Fruit fly (Drosophila melanogaster) whole organism, embryonic: ENCODE measurements around the gene CG43094.
A peak's percentile ranks its signal among the peaks of the same experiment; 100 is the strongest.

ENCODE experiments used
- Atf3 ChIP-seq: fragments of 200-800 bp; sonication (Bioruptor generic); optimal IDR thresholded peaks from 3 replicates; lab custom pipeline; 2016; ENCODE audit warnings: missing biosample characterization, missing genetic modification characterization
- B-H1 ChIP-seq: fragments of 200-800 bp; sonication (Bioruptor generic); IDR thresholded peaks from 3 replicates; pipeline ENCODE4 v1.3.6; 2022; ENCODE audit warnings: missing biosample characterization, missing genetic modification characterization
- B-H2 ChIP-seq: fragments of 200-800 bp; sonication (Bioruptor generic); optimal IDR thresholded peaks from 2 replicates; lab custom pipeline; 2018; ENCODE audit warnings: missing biosample characterization, mild to moderate bottlenecking, missing genetic modification characterization
- BEAF-32 ChIP-seq: fragments of 200-800 bp; sonication (Bioruptor generic); optimal IDR thresholded peaks from 3 replicates; lab custom pipeline; 2017; ENCODE audit warnings: missing biosample characterization, missing genetic modification characterization, mild to moderate bottlenecking, moderate library complexity, missing genetic modification reagents
- Bgb ChIP-seq: fragments of 200-800 bp; sonication (Bioruptor generic); IDR thresholded peaks from 2 replicates; pipeline ENCODE4 v1.3.6; 2022; ENCODE audit warnings: missing biosample characterization, missing genetic modification characterization; ENCODE audit not compliant: partially characterized antibody
- CG10654 ChIP-seq: fragments of 200-800 bp; sonication (Bioruptor generic); optimal IDR thresholded peaks from 2 replicates; lab custom pipeline; 2016; ENCODE audit warnings: missing biosample characterization, missing genetic modification characterization
- CG12219 ChIP-seq: fragments of 200-800 bp; sonication (Bioruptor generic); optimal IDR thresholded peaks from 3 replicates; lab custom pipeline; 2018; ENCODE audit warnings: missing biosample characterization, mild to moderate bottlenecking, missing genetic modification characterization
- CG12391 ChIP-seq: fragments of 200-800 bp; sonication (Bioruptor generic); optimal IDR thresholded peaks from 3 replicates; lab custom pipeline; 2018; ENCODE audit warnings: missing biosample characterization, mild to moderate bottlenecking, missing genetic modification characterization, moderate library complexity
- CG13287 ChIP-seq: fragments of 200-800 bp; sonication (Bioruptor generic); IDR thresholded peaks from 2 replicates; pipeline ENCODE4 v1.3.6; 2022; ENCODE audit warnings: missing biosample characterization, missing genetic modification characterization; ENCODE audit not compliant: partially characterized antibody
- CG15514 ChIP-seq: fragments of 200-800 bp; sonication (Bioruptor generic); optimal IDR thresholded peaks from 3 replicates; lab custom pipeline; 2017; ENCODE audit warnings: missing biosample characterization, missing genetic modification characterization, mild to moderate bottlenecking, moderate library complexity, missing genetic modification reagents
- CG16863 ChIP-seq: fragments of 200-800 bp; sonication (Bioruptor generic); optimal IDR thresholded peaks from 3 replicates; lab custom pipeline; 2016; ENCODE audit warnings: missing biosample characterization, missing genetic modification characterization
- CG17385 ChIP-seq: fragments of 200-800 bp; sonication (Bioruptor generic); optimal IDR thresholded peaks from 3 replicates; lab custom pipeline; 2018; ENCODE audit warnings: missing biosample characterization, mild to moderate bottlenecking, missing genetic modification characterization
- CG1832 ChIP-seq: fragments of 200-800 bp; sonication (Bioruptor generic); optimal IDR thresholded peaks from 2 replicates; lab custom pipeline; 2017; ENCODE audit warnings: missing biosample characterization, mild to moderate bottlenecking, missing genetic modification characterization, inconsistent platforms
- CG2199 ChIP-seq: fragments of 200-800 bp; sonication (Bioruptor generic); IDR thresholded peaks from 3 replicates; pipeline ENCODE4 v1.3.6; 2022; ENCODE audit warnings: missing biosample characterization, missing genetic modification characterization
- CG31224 ChIP-seq: fragments of 200-800 bp; sonication (Bioruptor generic); IDR thresholded peaks from 2 replicates; pipeline ENCODE4 v1.3.6; 2022; ENCODE audit warnings: missing biosample characterization, missing genetic modification characterization
- CG3995 ChIP-seq: fragments of 200-800 bp; sonication (Bioruptor generic); optimal IDR thresholded peaks from 3 replicates; lab custom pipeline; 2016; ENCODE audit warnings: missing biosample characterization, missing genetic modification characterization
- CG4404 ChIP-seq: fragments of 200-800 bp; sonication (Bioruptor generic); IDR thresholded peaks from 2 replicates; pipeline ENCODE4 v1.3.6; 2022; ENCODE audit warnings: missing biosample characterization, missing genetic modification characterization
- CG7963 ChIP-seq: fragments of 200-800 bp; sonication (Bioruptor generic); IDR thresholded peaks from 3 replicates; pipeline ENCODE4 v1.3.6; 2022; ENCODE audit warnings: missing biosample characterization, missing genetic modification characterization; ENCODE audit not compliant: partially characterized antibody
- CG9876 ChIP-seq: fragments of 200-800 bp; sonication (Bioruptor generic); optimal IDR thresholded peaks from 2 replicates; lab custom pipeline; 2016; ENCODE audit warnings: missing biosample characterization, missing genetic modification characterization
- Doc3 ChIP-seq: fragments of 200-800 bp; sonication (Bioruptor generic); IDR thresholded peaks from 3 replicates; pipeline ENCODE4 v1.3.6; 2022; ENCODE audit warnings: missing biosample characterization, missing genetic modification characterization; ENCODE audit not compliant: partially characterized antibody
- ERR ChIP-seq: fragments of 200-800 bp; sonication (Bioruptor generic); optimal IDR thresholded peaks from 2 replicates; lab custom pipeline; 2016; ENCODE audit warnings: missing biosample characterization, missing genetic modification characterization
- Eip74EF ChIP-seq, 2 experiments: fragments of 200-800 bp in 1 of 2; fragments of >200 bp in 1 of 2; sonication (Bioruptor generic) in 1 of 2; optimal IDR thresholded peaks; 2 replicates each; lab custom pipeline; 2017 to 2019; ENCODE audit warnings: missing biosample characterization in 2 of 2, missing genetic modification characterization in 2 of 2, mild to moderate bottlenecking in 1 of 2, moderate library complexity in 1 of 2
- H2.0 ChIP-seq: fragments of 200-800 bp; sonication (Bioruptor generic); IDR thresholded peaks from 2 replicates; pipeline ENCODE4 v1.3.6; 2022; ENCODE audit warnings: missing biosample characterization, missing genetic modification characterization
- Mrtf ChIP-seq: fragments of 200-800 bp; sonication (Bioruptor generic); IDR thresholded peaks from 3 replicates; pipeline ENCODE4 v1.3.6; 2022; ENCODE audit warnings: missing biosample characterization, missing genetic modification characterization
- Oli ChIP-seq: fragments of 200-800 bp; sonication (Bioruptor generic); optimal IDR thresholded peaks from 2 replicates; lab custom pipeline; 2018; ENCODE audit warnings: missing biosample characterization, mild to moderate bottlenecking, missing genetic modification characterization, moderate library complexity
- Rfx ChIP-seq: fragments of 200-800 bp; sonication (Bioruptor generic); IDR thresholded peaks from 2 replicates; pipeline ENCODE4 v1.3.6; 2022; ENCODE audit warnings: missing biosample characterization, missing genetic modification characterization
- Sry-β ChIP-seq: fragments of 200-800 bp; sonication (Bioruptor generic); optimal IDR thresholded peaks from 2 replicates; lab custom pipeline; 2018; ENCODE audit warnings: missing biosample characterization, mild to moderate bottlenecking, missing genetic modification characterization, moderate library complexity
- Sry-δ ChIP-seq: fragments of 200-800 bp; sonication (Bioruptor generic); optimal IDR thresholded peaks from 2 replicates; lab custom pipeline; 2016; ENCODE audit warnings: missing biosample characterization, missing genetic modification characterization
- Ssrp ChIP-seq: fragments of 200-800 bp; sonication (Bioruptor generic); optimal IDR thresholded peaks from 2 replicates; lab custom pipeline; 2018; ENCODE audit warnings: missing biosample characterization, mild to moderate bottlenecking, missing genetic modification characterization, moderate library complexity
- ap ChIP-seq: fragments of 200-800 bp; sonication (Bioruptor generic); IDR thresholded peaks from 2 replicates; pipeline ENCODE4 v1.3.6; 2022; ENCODE audit warnings: missing biosample characterization, missing genetic modification characterization
- ato ChIP-seq: fragments of 200-800 bp; sonication (Bioruptor generic); IDR thresholded peaks from 2 replicates; pipeline ENCODE4 v1.3.6; 2022; ENCODE audit warnings: missing biosample characterization, missing genetic modification characterization; ENCODE audit not compliant: partially characterized antibody
- cad ChIP-seq: fragments of >200 bp; optimal IDR thresholded peaks from 2 replicates; lab custom pipeline; 2017; ENCODE audit warnings: missing biosample characterization, missing genetic modification characterization
- corto ChIP-seq: fragments of 200-800 bp; sonication (Bioruptor generic); optimal IDR thresholded peaks from 2 replicates; lab custom pipeline; 2016; ENCODE audit warnings: missing biosample characterization, mild to moderate bottlenecking, missing genetic modification characterization, moderate library complexity
- dimm ChIP-seq: fragments of 200-800 bp; sonication (Bioruptor generic); IDR thresholded peaks from 2 replicates; pipeline ENCODE4 v1.3.6; 2022; ENCODE audit warnings: missing biosample characterization, missing genetic modification characterization
- dmrt99B ChIP-seq: fragments of 200-800 bp; sonication (Bioruptor generic); optimal IDR thresholded peaks from 2 replicates; lab custom pipeline; 2018; ENCODE audit warnings: missing biosample characterization, mild to moderate bottlenecking, missing genetic modification characterization, moderate library complexity
- ewg ChIP-seq: fragments of 200-800 bp; sonication (Bioruptor generic); optimal IDR thresholded peaks from 3 replicates; lab custom pipeline; 2017; ENCODE audit warnings: mild to moderate bottlenecking, missing biosample characterization, missing genetic modification reagents, missing genetic modification characterization
- eyg ChIP-seq: fragments of 200-800 bp; sonication (Bioruptor generic); optimal IDR thresholded peaks from 3 replicates; lab custom pipeline; 2016; ENCODE audit warnings: missing biosample characterization, missing genetic modification characterization
- fu2 ChIP-seq: fragments of 200-800 bp; sonication (Bioruptor generic); optimal IDR thresholded peaks from 2 replicates; lab custom pipeline; 2016; ENCODE audit warnings: missing biosample characterization, missing genetic modification characterization
- grau ChIP-seq: fragments of 200-800 bp; optimal IDR thresholded peaks from 3 replicates; lab custom pipeline; 2019; ENCODE audit warnings: missing biosample characterization, mild to moderate bottlenecking, missing genetic modification characterization, moderate library complexity
- h ChIP-seq: fragments of >200 bp; optimal IDR thresholded peaks from 2 replicates; lab custom pipeline; 2017
- ind ChIP-seq: fragments of 200-800 bp; sonication (Bioruptor generic); optimal IDR thresholded peaks from 3 replicates; lab custom pipeline; 2016; ENCODE audit warnings: missing biosample characterization, missing genetic modification characterization
- jing ChIP-seq: fragments of 200-800 bp; sonication (Bioruptor generic); optimal IDR thresholded peaks from 2 replicates; lab custom pipeline; 2018; ENCODE audit warnings: missing biosample characterization, mild to moderate bottlenecking, missing genetic modification characterization
- lilli ChIP-seq: fragments of 200-800 bp; sonication (Bioruptor generic); optimal IDR thresholded peaks from 3 replicates; lab custom pipeline; 2016; ENCODE audit warnings: missing biosample characterization, missing genetic modification characterization
- luna ChIP-seq: fragments of 200-800 bp; sonication (Bioruptor generic); optimal IDR thresholded peaks from 2 replicates; lab custom pipeline; 2016; ENCODE audit warnings: missing biosample characterization, missing genetic modification characterization
- nmo ChIP-seq: fragments of 200-800 bp; sonication (Bioruptor generic); optimal IDR thresholded peaks from 2 replicates; lab custom pipeline; 2018; ENCODE audit warnings: missing biosample characterization, mild to moderate bottlenecking, missing genetic modification characterization, moderate library complexity
- pho ChIP-seq: fragments of 200-800 bp; sonication (Bioruptor generic); optimal IDR thresholded peaks from 2 replicates; lab custom pipeline; 2016; ENCODE audit warnings: missing biosample characterization, missing genetic modification characterization
- prd ChIP-seq, 3 experiments: fragments of >200 bp in 2 of 3; fragments of 200-800 bp in 1 of 3; sonication (Bioruptor generic) in 1 of 3; optimal IDR thresholded peaks in 2 of 3; IDR thresholded peaks in 1 of 3; 2 replicates in 2 of 3; 3 replicates in 1 of 3; pipeline versions ENCODE4 v1.3.6 to Lab custom; 2017 to 2022; ENCODE audit warnings: missing biosample characterization in 1 of 3, missing genetic modification characterization in 1 of 3
- pum ChIP-seq: fragments of 200-800 bp; sonication (Bioruptor generic); optimal IDR thresholded peaks from 2 replicates; lab custom pipeline; 2016; ENCODE audit warnings: missing biosample characterization, missing genetic modification characterization
- vvl ChIP-seq: fragments of 200-800 bp; sonication (Bioruptor generic); IDR thresholded peaks from 2 replicates; pipeline ENCODE4 v1.3.6; 2022; ENCODE audit warnings: missing biosample characterization, missing genetic modification characterization
- wor ChIP-seq: fragments of 200-800 bp; sonication (Bioruptor generic); IDR thresholded peaks from 2 replicates; pipeline ENCODE4 v1.3.6; 2022; ENCODE audit warnings: missing biosample characterization, missing genetic modification characterization

Gene CG43094

DNA sequence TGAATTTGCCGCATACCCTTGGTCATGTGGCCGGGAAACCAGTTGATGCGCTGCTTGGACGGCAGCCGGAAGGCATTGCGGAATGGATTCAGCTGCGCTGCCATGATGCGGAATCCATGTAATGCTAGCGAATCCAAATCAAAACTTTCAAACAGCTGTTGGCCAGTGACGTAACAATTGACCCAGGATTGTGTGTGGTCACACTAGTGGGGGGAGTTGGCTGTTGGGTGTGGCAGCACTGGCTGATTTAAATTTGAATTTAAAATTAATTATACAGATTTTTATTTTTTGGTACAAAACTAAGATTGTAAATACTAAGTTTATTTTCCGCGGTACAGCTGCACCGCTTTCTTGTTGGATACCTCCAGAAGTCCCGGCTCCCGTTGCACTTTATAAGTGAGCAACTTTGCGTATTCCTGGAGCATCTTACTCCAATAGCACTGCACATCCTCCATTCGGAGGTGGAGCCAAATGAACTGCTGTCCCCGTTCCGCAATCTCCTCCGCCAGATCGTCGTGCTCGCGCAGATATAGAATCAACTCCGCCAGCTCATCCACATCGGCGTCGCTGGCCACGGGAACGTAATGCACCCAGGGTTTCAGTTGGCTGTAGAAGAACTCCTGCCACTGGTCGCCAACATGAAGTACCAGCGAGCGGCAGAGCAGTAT is 23.2 kb downstream of the CG43094 start, which contains the start of gene CG17141 (continued):
- no peak for TF ChIP-seq fu2 (GFP tag; lab: Kevin White, UChicago)
- no peak for TF ChIP-seq eyg (GFP tag; lab: Kevin White, UChicago)
- TF ChIP-seq Rfx (GFP tag; lab: Robert Waterston, UW): 0 out of 2 replicates have a peak, but pooled peaks have one; percentile 22
- TF ChIP-seq ewg (GFP tag; lab: Kevin White, UChicago): no peak
- TF ChIP-seq BEAF-32: peak; percentile 39
- TF ChIP-seq ind (GFP tag; lab: Kevin White, UChicago): no peak
- no peak for TF ChIP-seq Sry-β (GFP tag; lab: Kevin White, UChicago)
- no peak for TF ChIP-seq CG1832
- no peak for TF ChIP-seq prd (optimal IDR thresholded peaks at IDR 0.05; lab: Kevin White, UChicago)
- no peak for TF ChIP-seq prd (GFP tag; IDR thresholded peaks at IDR 0.05; lab: Robert Waterston, UW)
- no peak for TF ChIP-seq Doc3 (GFP tag; lab: Robert Waterston, UW)
- TF ChIP-seq dmrt99B (tag; lab: Kevin White, UChicago): no peak
- TF ChIP-seq CG13287 (GFP tag; lab: Robert Waterston, UW): peak; percentile 60
- no peak for TF ChIP-seq H2.0 (GFP tag; lab: Robert Waterston, UW)
- no peak for TF ChIP-seq nmo (GFP tag; lab: Kevin White, UChicago)
- no peak for TF ChIP-seq CG17385 (GFP tag; lab: Kevin White, UChicago)
- no peak for TF ChIP-seq dimm (GFP tag; lab: Robert Waterston, UW)
- no peak for TF ChIP-seq jing (GFP tag; lab: Kevin White, UChicago)
- TF ChIP-seq B-H2 (GFP tag; lab: Kevin White, UChicago): no peak
- TF ChIP-seq Eip74EF (GFP tag; optimal IDR thresholded peaks at IDR 0.05; lab: Kevin White, UChicago): no peak
- TF ChIP-seq pho (GFP tag; lab: Kevin White, UChicago): no peak
- peak; percentile 83 for TF ChIP-seq vvl
- peak; percentile 72 for TF ChIP-seq CG15514 (GFP tag; lab: Kevin White, UChicago)
- no peak for TF ChIP-seq ERR (GFP tag; lab: Kevin White, UChicago)
- no peak for TF ChIP-seq h
- no peak for TF ChIP-seq CG31224 (GFP tag; lab: Robert Waterston, UW)
- no peak for TF ChIP-seq CG12219 (GFP tag; lab: Kevin White, UChicago)
- no peak for TF ChIP-seq CG4404 (GFP tag; lab: Robert Waterston, UW)
- no peak for TF ChIP-seq CG7963 (GFP tag; lab: Robert Waterston, UW)
- TF ChIP-seq corto (GFP tag; lab: Kevin White, UChicago): no peak
- TF ChIP-seq CG2199: no peak
- peak; percentile 45; the same call in 1 of the 2 replicates for TF ChIP-seq Bgb (GFP tag; lab: Robert Waterston, UW)
- TF ChIP-seq CG9876 (GFP tag; lab: Kevin White, UChicago): no peak
- TF ChIP-seq B-H1 (GFP tag; lab: Robert Waterston, UW): no peak
- no peak for TF ChIP-seq CG12391 (tag; lab: Kevin White, UChicago)
- no peak for TF ChIP-seq CG16863 (GFP tag; lab: Kevin White, UChicago)
- no peak for TF ChIP-seq luna (GFP tag; lab: Kevin White, UChicago)
- TF ChIP-seq grau (tag; lab: Kevin White, UChicago): no peak
- TF ChIP-seq Sry-δ: peak; percentile 23
- TF ChIP-seq lilli (GFP tag; lab: Kevin White, UChicago): no peak
- TF ChIP-seq Mrtf (GFP tag; lab: Robert Waterston, UW): no peak
- no peak for TF ChIP-seq Oli (tag; lab: Kevin White, UChicago)
- TF ChIP-seq ap (GFP tag; lab: Robert Waterston, UW): no peak
- TF ChIP-seq Atf3 (GFP tag; lab: Kevin White, UChicago): no peak
- TF ChIP-seq CG3995 (GFP tag; lab: Kevin White, UChicago): peak; percentile 77
- no peak for TF ChIP-seq CG10654 (GFP tag; lab: Kevin White, UChicago)
- TF ChIP-seq Ssrp (tag; lab: Kevin White, UChicago): no peak
- TF ChIP-seq cad (GFP tag; lab: Kevin White, UChicago): no peak
- peak; percentile 61 for TF ChIP-seq ato (GFP tag; lab: Robert Waterston, UW)
- TF ChIP-seq pum (GFP tag; lab: Kevin White, UChicago): no peak
- no peak for TF ChIP-seq wor (GFP tag; lab: Robert Waterston, UW)
